Worm (Caenorhabditis elegans) whole organism, young adult: ENCODE measurements around the gene F40F8.1.

Experiments used
- B0336.3 ChIP-seq: fragments of 200-800 bp; sonication (Bioruptor generic); IDR thresholded peaks from 2 replicates; pipeline ENCODE4 v1.3.6; 2022; ENCODE audit warnings: missing genetic modification characterization, missing compliant biosample characterization
- F10E7.11 ChIP-seq: sonication (generic microtip); optimal IDR thresholded peaks from 2 replicates; lab custom pipeline; 2017; ENCODE audit warnings: mild to moderate bottlenecking, missing genetic modification characterization, moderate library complexity, missing compliant biosample characterization
- ama-1 ChIP-seq, 3 experiments: fragments of 150-350 bp in 1 of 3; sonication (generic microtip) in 2 of 3; optimal IDR thresholded peaks; 2 replicates each; lab custom pipeline; 2014 to 2018; ENCODE audit warnings: missing biosample characterization in 2 of 3, missing genetic modification characterization in 2 of 3, missing genetic modification reagents in 2 of 3
- bed-2 ChIP-seq: fragments of 200-800 bp; sonication (Bioruptor generic); IDR thresholded peaks from 2 replicates; pipeline ENCODE4 v1.3.6; 2022; ENCODE audit warnings: missing genetic modification reagents, missing genetic modification characterization, missing compliant biosample characterization
- cebp-1 ChIP-seq, 2 experiments: fragments of 200-800 bp in 1 of 2; sonication (Bioruptor generic) in 1 of 2; sonication (generic microtip) in 1 of 2; IDR thresholded peaks in 1 of 2; optimal IDR thresholded peaks in 1 of 2; 2 replicates each; pipeline versions ENCODE4 v1.3.6 to Lab custom; 2017 to 2022; ENCODE audit warnings: missing compliant biosample characterization in 2 of 2, missing genetic modification characterization in 2 of 2, mild to moderate bottlenecking in 1 of 2, missing genetic modification reagents in 1 of 2, moderate library complexity in 1 of 2
- chd-7 ChIP-seq: sonication (generic microtip); optimal IDR thresholded peaks from 2 replicates; lab custom pipeline; 2016; ENCODE audit warnings: mild to moderate bottlenecking, missing genetic modification characterization, moderate library complexity, missing compliant biosample characterization
- mes-4 ChIP-seq: sonication (generic microtip); optimal IDR thresholded peaks from 2 replicates; lab custom pipeline; 2016; ENCODE audit warnings: missing genotype, missing genetic modification characterization, missing compliant biosample characterization
- pha-4 ChIP-seq: fragments of 150-350 bp; sonication (generic microtip); optimal IDR thresholded peaks from 2 replicates; lab custom pipeline; 2014; ENCODE audit warnings: missing biosample characterization, missing genetic modification reagents, missing genetic modification characterization
- rcor-1 ChIP-seq: fragments of 200-800 bp; sonication (Bioruptor generic); IDR thresholded peaks from 2 replicates; pipeline ENCODE4 v1.3.6; 2022; ENCODE audit warnings: missing genetic modification reagents, missing genetic modification characterization, missing compliant biosample characterization
- snpc-4 ChIP-seq, 5 experiments: fragments of 150-350 bp in 1 of 5; sonication (generic microtip) in 4 of 5; optimal IDR thresholded peaks; 2 replicates each; lab custom pipeline; 2014 to 2018; ENCODE audit warnings: missing genetic modification characterization in 5 of 5, missing biosample characterization in 3 of 5, antibody characterized with exemption in 2 of 5, mild to moderate bottlenecking in 2 of 5, missing compliant biosample characterization in 2 of 5, missing genotype in 2 of 5, moderate library complexity in 2 of 5, missing genetic modification reagents in 1 of 5
- unc-130 ChIP-seq: sonication (generic microtip); optimal IDR thresholded peaks from 2 replicates; lab custom pipeline; 2016; ENCODE audit warnings: missing genetic modification reagents, missing genetic modification characterization, missing compliant biosample characterization
- ztf-18 ChIP-seq: sonication (generic microtip); optimal IDR thresholded peaks from 2 replicates; lab custom pipeline; 2016; ENCODE audit warnings: missing genotype, mild to moderate bottlenecking, missing genetic modification characterization, missing compliant biosample characterization
- ztf-6 ChIP-seq: fragments of 200-800 bp; sonication (Bioruptor generic); IDR thresholded peaks from 2 replicates; pipeline ENCODE4 v1.3.6; 2022; ENCODE audit warnings: missing genetic modification reagents, missing genetic modification characterization, missing compliant biosample characterization

DNA sequence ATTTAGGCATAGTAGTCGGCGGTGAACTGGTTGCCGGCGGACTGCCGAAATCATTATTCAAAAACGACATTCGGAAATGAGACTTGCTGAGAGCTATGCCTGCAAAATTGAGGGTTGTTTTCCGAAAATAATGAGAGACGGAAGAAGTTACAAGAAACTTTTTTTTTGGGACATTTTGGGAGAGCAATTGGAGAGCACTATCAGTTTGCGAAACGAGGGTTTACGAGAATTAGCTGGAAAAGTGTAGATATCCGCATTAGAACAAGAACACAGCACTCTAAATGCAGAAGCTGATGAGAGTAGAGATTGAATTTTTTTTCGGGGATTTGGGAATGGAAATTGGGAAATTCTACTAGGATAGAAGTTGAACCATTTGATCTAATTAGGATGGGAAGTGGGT, 25.0 kb downstream of the F40F8.1 start, which contains the start of gene pqm-1:
- TF ChIP-seq cebp-1 (GFP tag; IDR thresholded peaks at IDR 0.05; lab: Robert Waterston, UW) (no peak), cebp-1 (tag; optimal IDR thresholded peaks at IDR 0.05; lab: Kevin White, UChicago) (no peak), F10E7.11 (no peak), pha-4 (no peak), rcor-1 (GFP tag; lab: Robert Waterston, UW) (no peak), bed-2 (GFP tag; lab: Robert Waterston, UW) (no peak), mes-4 (tag; lab: Kevin White, UChicago) (no peak), ama-1 (optimal IDR thresholded peaks at IDR 0.05; lab: Kevin White, UChicago) (no peak), ama-1 (GFP tag; optimal IDR thresholded peaks at IDR 0.05; lab: Kevin White, UChicago) (no peak), chd-7 (tag; lab: Kevin White, UChicago) (no peak), B0336.3 (GFP tag; lab: Robert Waterston, UW) (no peak), ztf-18 (tag; lab: Kevin White, UChicago) (no peak), snpc-4 (GFP tag; optimal IDR thresholded peaks at IDR 0.05; lab: Kevin White, UChicago) (no peak), snpc-4 (tag; optimal IDR thresholded peaks at IDR 0.05; lab: Kevin White, UChicago) (no peak), unc-130 (no peak), ztf-6 (no peak)
